Worm (Caenorhabditis elegans) whole organism, L4 larva: Measurements from ENCODE around the gene cnt-1.

ENCODE experiments used
- F10B5.3 ChIP-seq: sonication (generic microtip); optimal IDR thresholded peaks from 2 replicates; lab custom pipeline; 2016; ENCODE audit warnings: mild to moderate bottlenecking, missing genetic modification characterization, missing compliant biosample characterization
- aha-1 ChIP-seq: fragments of 150-350 bp; peaks from one replicate; lab custom pipeline; 2014; ENCODE audit warnings: missing biosample characterization, missing genetic modification characterization
- ceh-62 ChIP-seq: sonication (generic microtip); optimal IDR thresholded peaks from 2 replicates; lab custom pipeline; 2017; ENCODE audit warnings: missing biosample characterization, missing genetic modification characterization
- lin-38 ChIP-seq: fragments of 200-800 bp; sonication (Bioruptor generic); IDR thresholded peaks from 2 replicates; pipeline ENCODE4 v1.3.6; 2022; ENCODE audit warnings: missing genetic modification reagents, missing genetic modification characterization, missing compliant biosample characterization
- lsy-2 ChIP-seq, 2 experiments: fragments of 150-350 bp in 1 of 2; sonication (generic microtip) in 1 of 2; optimal IDR thresholded peaks; 2 replicates each; lab custom pipeline; 2014 to 2017; ENCODE audit warnings: missing biosample characterization in 2 of 2, missing genetic modification characterization in 2 of 2
- pha-4 ChIP-seq, 2 experiments: fragments of 150-350 bp in 1 of 2; fragments of 200-800 bp in 1 of 2; sonication (Bioruptor generic) in 1 of 2; IDR thresholded peaks in 1 of 2; optimal IDR thresholded peaks in 1 of 2; 2 replicates each; pipeline versions ENCODE4 v1.3.6 to Lab custom; 2014 to 2022; ENCODE audit warnings: missing genetic modification characterization in 2 of 2, missing genetic modification reagents in 2 of 2, missing biosample characterization in 1 of 2, missing compliant biosample characterization in 1 of 2
- tag-97 ChIP-seq: fragments of 200-800 bp; sonication (Bioruptor generic); IDR thresholded peaks from 2 replicates; pipeline ENCODE4 v1.3.6; 2022; ENCODE audit warnings: missing genetic modification characterization, missing compliant biosample characterization

The cnt-1 gene

ce11 chrII:12023315-12023878 is 65.3 kb downstream of the cnt-1 start, which contains the start of gene Y17G7B.12:
Gene Y17G7B.12, plus strand, starts transcription at chrII:12023861.
- TF ChIP-seq lsy-2 (tag; optimal IDR thresholded peaks at IDR 0.05; lab: Kevin White, UChicago) = peak in 1 of 2 experiments; percentile 77
- TF ChIP-seq pha-4 (GFP tag; IDR thresholded peaks at IDR 0.05; lab: Robert Waterston, UW) = no peak
- no peak for TF ChIP-seq pha-4 (tag; optimal IDR thresholded peaks at IDR 0.05; lab: Kevin White, UChicago)
- TF ChIP-seq lin-38 (GFP tag; lab: Robert Waterston, UW) = peak; percentile 46
- TF ChIP-seq aha-1 (tag; lab: Kevin White, UChicago) = peak; percentile 18
- TF ChIP-seq ceh-62 (tag; lab: Kevin White, UChicago) = no peak
- no peak for TF ChIP-seq F10B5.3
- no peak for TF ChIP-seq tag-97 (GFP tag; lab: Robert Waterston, UW)
